Worm (Caenorhabditis elegans): ENCODE data around the gene clec-222.

clec-222 gene

ce11 chrV:11239187-11239725, 31.9 kb upstream of the clec-222 start, which contains the start of the genes dvc-1 and ima-1 (continued):
- TF ChIP-seq snpc-1.3 (tag; optimal IDR thresholded peaks at IDR 0.05; ENCODE audit: insufficient read depth): no peak
- no peak for TF ChIP-seq let-607 (tag; optimal IDR thresholded peaks at IDR 0.05)
- TF ChIP-seq efl-1 (GFP tag; optimal IDR thresholded peaks at IDR 0.05): peak; percentile 99
- TF ChIP-seq unc-62 (GFP tag; optimal IDR thresholded peaks at IDR 0.05): no peak
- peak; percentile 45 for TF ChIP-seq snpc-4 (GFP tag; optimal IDR thresholded peaks at IDR 0.05)
- TF ChIP-seq snpc-4 (tag; optimal IDR thresholded peaks at IDR 0.05): peak; percentile 38 to 79 (median 64)
- peak; percentile 69 for TF ChIP-seq B0019.2 (GFP tag; conservative IDR thresholded peaks at IDR 0.05)
- no peak for TF ChIP-seq sptf-2 (GFP tag; optimal IDR thresholded peaks at IDR 0.05)
- TF ChIP-seq C17E4.6 (GFP tag; IDR thresholded peaks at IDR 0.05): peak; percentile 93
- no peak for TF ChIP-seq cebp-1 (GFP tag; IDR thresholded peaks at IDR 0.05)
- TF ChIP-seq cebp-1 (tag; optimal IDR thresholded peaks at IDR 0.05): no peak
- peak; percentile 77 for TF ChIP-seq Y67H2A.10 (GFP tag; conservative IDR thresholded peaks at IDR 0.05)
- TF ChIP-seq nfyb-1 (GFP tag; IDR thresholded peaks at IDR 0.05): 0 out of 2 replicates have a peak, but pooled peaks have one; percentile 14
- no peak for TF ChIP-seq hlh-12 (tag; optimal IDR thresholded peaks at IDR 0.05)
- no peak for TF ChIP-seq madf-10 (tag; optimal IDR thresholded peaks at IDR 0.05)
- 0 out of 2 replicates have a peak, but pooled peaks have one; percentile 49 for TF ChIP-seq F37B4.10 (GFP tag; IDR thresholded peaks at IDR 0.05)
- no peak for TF ChIP-seq chd-7 (tag; optimal IDR thresholded peaks at IDR 0.05)
- no peak for TF ChIP-seq egl-18 (GFP tag; IDR thresholded peaks at IDR 0.05)
- peak; percentile 92 for TF ChIP-seq B0336.3 (GFP tag; IDR thresholded peaks at IDR 0.05)
- TF ChIP-seq T26A5.8 (tag; optimal IDR thresholded peaks at IDR 0.05): no peak
- peak; percentile 89 for TF ChIP-seq tlf-1 (GFP tag; optimal IDR thresholded peaks at IDR 0.05)
- TF ChIP-seq aptf-3 (GFP tag; IDR thresholded peaks at IDR 0.05): no peak
- TF ChIP-seq rcor-1 (GFP tag; IDR thresholded peaks at IDR 0.05): peak; percentile 90
- TF ChIP-seq hlh-26 (GFP tag; conservative IDR thresholded peaks at IDR 0.05): no peak
- peak; percentile 48; the same call in 1 of the 2 replicates for TF ChIP-seq egrh-3 (GFP tag; IDR thresholded peaks at IDR 0.05)
- no peak for TF ChIP-seq mxl-1 (tag; optimal IDR thresholded peaks at IDR 0.05)
- TF ChIP-seq lin-26 (GFP tag; IDR thresholded peaks at IDR 0.05): peak; percentile 78
- no peak for TF ChIP-seq cebp-2 (GFP tag; IDR thresholded peaks at IDR 0.05)
- no peak for TF ChIP-seq F57A8.1 (GFP tag; optimal IDR thresholded peaks at IDR 0.05)
- TF ChIP-seq mes-4 (tag; optimal IDR thresholded peaks at IDR 0.05): no peak
- TF ChIP-seq attf-6 (GFP tag; IDR thresholded peaks at IDR 0.05): peak; percentile 51; the same call in 1 of the 2 replicates
- no peak for TF ChIP-seq mel-28 (tag; optimal IDR thresholded peaks at IDR 0.05; ENCODE audit: borderline replicate concordance)
- peak; percentile 66 for TF ChIP-seq F49E8.2 (tag; optimal IDR thresholded peaks at IDR 0.05; ENCODE audit: insufficient read depth)
- TF ChIP-seq F33H1.4 (GFP tag; IDR thresholded peaks at IDR 0.05): peak; percentile 81
- no peak for TF ChIP-seq fkh-3 (tag; optimal IDR thresholded peaks at IDR 0.05)
- no peak for TF ChIP-seq gei-17 (GFP tag; optimal IDR thresholded peaks at IDR 0.05)
- TF ChIP-seq Y53G8AR.9 (GFP tag; conservative IDR thresholded peaks at IDR 0.05): peak; percentile 60
- peak; percentile 95 for TF ChIP-seq dox-1 (GFP tag; IDR thresholded peaks at IDR 0.05)
- TF ChIP-seq him-1 (tag; optimal IDR thresholded peaks at IDR 0.05): peak; percentile 66
- no peak for TF ChIP-seq F10E7.11 (tag; optimal IDR thresholded peaks at IDR 0.05)
- no peak for TF ChIP-seq B0035.1 (tag; optimal IDR thresholded peaks at IDR 0.05)
- TF ChIP-seq sdz-38 (tag; optimal IDR thresholded peaks at IDR 0.05): no peak
- no peak for TF ChIP-seq lir-1 (GFP tag; conservative IDR thresholded peaks at IDR 0.05)
- 0 out of 2 replicates have a peak, but pooled peaks have one; percentile 41 for TF ChIP-seq ceh-40 (GFP tag; IDR thresholded peaks at IDR 0.05)
- peak; percentile 86 for TF ChIP-seq ceh-100 (GFP tag; IDR thresholded peaks at IDR 0.05)
- peak; percentile 67; the same call in 1 of the 2 replicates for TF ChIP-seq F39B2.1 (GFP tag; IDR thresholded peaks at IDR 0.05)
- TF ChIP-seq ccch-3 (GFP tag; optimal IDR thresholded peaks at IDR 0.05): no peak
- TF ChIP-seq rpc-1 (optimal IDR thresholded peaks at IDR 0.05): peak; percentile 33
- no peak for TF ChIP-seq rpc-1 (tag; optimal IDR thresholded peaks at IDR 0.05)

All from whole organism, young adult.